Fruit fly (Drosophila melanogaster): Measurements from ENCODE around the gene CG13857.

CG13857 gene

dm6 chr3R:22358810-22359209 lies 35.1 kb downstream of the CG13857 start (continued):
- TF ChIP-seq CG12942 (GFP tag; optimal IDR thresholded peaks at IDR 0.05) = peak; percentile 59
- TF ChIP-seq tin (GFP tag; optimal IDR thresholded peaks at IDR 0.05) = peak; percentile 49
- TF ChIP-seq cad (GFP tag; optimal IDR thresholded peaks at IDR 0.05) = no peak
- TF ChIP-seq gcm2 (GFP tag; optimal IDR thresholded peaks at IDR 0.05) = peak; percentile 32
- TF ChIP-seq CG15269 (tag; optimal IDR thresholded peaks at IDR 0.05) = peak; percentile 56
- peak; percentile 58 for TF ChIP-seq danr (GFP tag; IDR thresholded peaks at IDR 0.05)
- TF ChIP-seq pnt (GFP tag; optimal IDR thresholded peaks at IDR 0.05) = peak; percentile 36
- TF ChIP-seq amos (GFP tag; IDR thresholded peaks at IDR 0.05; ENCODE audit: partially characterized antibody) = no peak
- no peak for TF ChIP-seq bigmax (GFP tag; optimal IDR thresholded peaks at IDR 0.05)
- TF ChIP-seq crc (GFP tag; optimal IDR thresholded peaks at IDR 0.05) = no peak
- TF ChIP-seq al (GFP tag; IDR thresholded peaks at IDR 0.05) = peak; percentile 37; the same call in 1 of the 2 replicates
- no peak for TF ChIP-seq CG32772 (GFP tag; IDR thresholded peaks at IDR 0.05)
- TF ChIP-seq HLHmδ (GFP tag; optimal IDR thresholded peaks at IDR 0.05) = no peak
- peak; percentile 78 for TF ChIP-seq CG18262 (tag; optimal IDR thresholded peaks at IDR 0.05)
- TF ChIP-seq ase (GFP tag; IDR thresholded peaks at IDR 0.05) = peak; percentile 62; the same call in 2 of the 3 replicates
- peak; percentile 85 for TF ChIP-seq CG31441 (GFP tag; IDR thresholded peaks at IDR 0.05)
- peak; percentile 86 for TF ChIP-seq CG33557 (GFP tag; optimal IDR thresholded peaks at IDR 0.05)
- peak; percentile 38 for TF ChIP-seq CG6683 (GFP tag; optimal IDR thresholded peaks at IDR 0.05)
- no peak; the same call in 1 of the 2 replicates for TF ChIP-seq Ravus (GFP tag; IDR thresholded peaks at IDR 0.05)
- TF ChIP-seq tgo (GFP tag; IDR thresholded peaks at IDR 0.05) = peak; percentile 75
- TF ChIP-seq Sox100B (GFP tag; optimal IDR thresholded peaks at IDR 0.05) = peak; percentile 77
- TF ChIP-seq CG18476 (GFP tag; optimal IDR thresholded peaks at IDR 0.05) = peak; percentile 84
- TF ChIP-seq CG13287 (GFP tag; IDR thresholded peaks at IDR 0.05; ENCODE audit: partially characterized antibody) = no peak
- no peak for TF ChIP-seq ERR (GFP tag; optimal IDR thresholded peaks at IDR 0.05)
- TF ChIP-seq NfI (GFP tag; optimal IDR thresholded peaks at IDR 0.05) = peak; percentile 53
- TF ChIP-seq Dip2 (GFP tag; IDR thresholded peaks at IDR 0.05) = no peak
- peak; percentile 42 for TF ChIP-seq CrebB (tag; optimal IDR thresholded peaks at IDR 0.05)
- no peak for TF ChIP-seq NK7.1 (GFP tag; optimal IDR thresholded peaks at IDR 0.05)
- peak; percentile 17 for TF ChIP-seq CHES-1-like (GFP tag; optimal IDR thresholded peaks at IDR 0.05)
- no peak for TF ChIP-seq CG17912 (GFP tag; optimal IDR thresholded peaks at IDR 0.05)
- TF ChIP-seq CG10209 (GFP tag; optimal IDR thresholded peaks at IDR 0.05) = peak; percentile 81
- TF ChIP-seq sens (GFP tag) = peak; percentile 94
- TF ChIP-seq slbo (GFP tag; IDR thresholded peaks at IDR 0.05) = peak; percentile 48; the same call in 1 of the 2 replicates
- peak; percentile 55 for TF ChIP-seq nmo (GFP tag; optimal IDR thresholded peaks at IDR 0.05)
- TF ChIP-seq Mes4 (GFP tag; optimal IDR thresholded peaks at IDR 0.05) = peak; percentile 62
- peak; percentile 34; the same call in 1 of the 2 replicates for TF ChIP-seq Atf6 (GFP tag; IDR thresholded peaks at IDR 0.05)
- TF ChIP-seq Side (GFP tag; optimal IDR thresholded peaks at IDR 0.05) = peak; percentile 12
- no peak for TF ChIP-seq chinmo (GFP tag; IDR thresholded peaks at IDR 0.05; ENCODE audit: partially characterized antibody)

- TF ChIP-seq CG31365 (tag; optimal IDR thresholded peaks at IDR 0.05) (no peak), CG9797 (GFP tag; optimal IDR thresholded peaks at IDR 0.05) (no peak), CG42726 (GFP tag; IDR thresholded peaks at IDR 0.05; ENCODE audit: partially characterized antibody) (no peak), CG18476 (GFP tag; optimal IDR thresholded peaks at IDR 0.05) (no peak), CG6654 (GFP tag; optimal IDR thresholded peaks at IDR 0.05) (no peak), ftz-f1 (GFP tag; optimal IDR thresholded peaks at IDR 0.05) (no peak), fd3F (GFP tag; optimal IDR thresholded peaks at IDR 0.05) (no peak), nau (GFP tag; optimal IDR thresholded peaks at IDR 0.05) (no peak), crc (GFP tag; optimal IDR thresholded peaks at IDR 0.05) (no peak), Med (GFP tag) (peak; percentile 55), CG2120 (GFP tag; optimal IDR thresholded peaks at IDR 0.05) (peak; percentile 0), CG7839 (tag; optimal IDR thresholded peaks at IDR 0.05) (no peak), disco-r (GFP tag; optimal IDR thresholded peaks at IDR 0.05) (no peak), Eip74EF (GFP tag; optimal IDR thresholded peaks at IDR 0.05) (no peak), CG4617 (GFP tag; optimal IDR thresholded peaks at IDR 0.05; ENCODE audit: borderline replicate concordance) (no peak), crp (GFP tag; optimal IDR thresholded peaks at IDR 0.05) (no peak)
These were observed 36.0 kb downstream of the CG13857 start for dm6 chr3R:22357942-22358341.
